Worm (Caenorhabditis elegans) whole organism, L1 larva: ENCODE results near the gene ife-1.

Experiments used
- C04F5.9 ChIP-seq: sonication (generic microtip); optimal IDR thresholded peaks from 2 replicates; lab custom pipeline; 2016; ENCODE audit warnings: missing genetic modification characterization, missing compliant biosample characterization
- F16B12.6 ChIP-seq: fragments of 150-350 bp; optimal IDR thresholded peaks from 2 replicates; lab custom pipeline; 2014; ENCODE audit warnings: missing biosample characterization, missing genetic modification characterization
- Y116A8C.19 ChIP-seq: sonication (generic microtip); optimal IDR thresholded peaks from 2 replicates; lab custom pipeline; 2016; ENCODE audit warnings: missing compliant biosample characterization, missing genetic modification characterization, borderline replicate concordance
- aha-1 ChIP-seq: fragments of 150-350 bp; optimal IDR thresholded peaks from 2 replicates; lab custom pipeline; 2014; ENCODE audit warnings: missing biosample characterization, missing genetic modification characterization
- aly-2 ChIP-seq: fragments of 150-350 bp; optimal IDR thresholded peaks from 2 replicates; lab custom pipeline; 2014; ENCODE audit warnings: missing biosample characterization, missing genetic modification characterization
- blmp-1 ChIP-seq: fragments of 150-350 bp; optimal IDR thresholded peaks from 2 replicates; lab custom pipeline; 2014; ENCODE audit warnings: missing biosample characterization, missing genetic modification characterization
- ceh-63 ChIP-seq: fragments of 200-800 bp; sonication (Bioruptor generic); optimal IDR thresholded peaks from 2 replicates; lab custom pipeline; 2018; ENCODE audit warnings: mild to moderate bottlenecking, missing genetic modification characterization, missing compliant biosample characterization
- ceh-8 ChIP-seq: fragments of 200-800 bp; sonication (Bioruptor generic); optimal IDR thresholded peaks from 2 replicates; lab custom pipeline; 2018; ENCODE audit warnings: mild to moderate bottlenecking, missing genetic modification characterization, moderate library complexity, missing compliant biosample characterization
- ceh-82 ChIP-seq, 3 experiments: fragments of 150-350 bp in 1 of 3; sonication (generic microtip) in 2 of 3; optimal IDR thresholded peaks; 2 replicates each; lab custom pipeline; 2014 to 2017; ENCODE audit warnings: missing biosample characterization in 3 of 3, missing genetic modification characterization in 3 of 3
- ceh-90 ChIP-seq: sonication (generic microtip); optimal IDR thresholded peaks from 2 replicates; lab custom pipeline; 2016; ENCODE audit warnings: missing genetic modification characterization, missing compliant biosample characterization
- ces-1 ChIP-seq: fragments of 150-350 bp; optimal IDR thresholded peaks from 2 replicates; lab custom pipeline; 2014; ENCODE audit warnings: missing biosample characterization, missing genetic modification reagents, missing genetic modification characterization
- dpl-1 ChIP-seq, 3 experiments: fragments of 150-350 bp in 2 of 3; sonication (generic microtip) in 1 of 3; optimal IDR thresholded peaks; 2 replicates each; lab custom pipeline; 2014 to 2017; ENCODE audit warnings: missing biosample characterization in 3 of 3, missing genetic modification characterization in 3 of 3, missing genetic modification reagents in 3 of 3
- dsc-1 ChIP-seq: sonication (generic microtip); optimal IDR thresholded peaks from 2 replicates; lab custom pipeline; 2016; ENCODE audit warnings: mild to moderate bottlenecking, missing genetic modification characterization, missing compliant biosample characterization
- efl-3 ChIP-seq: fragments of 200-800 bp; sonication (Bioruptor generic); optimal IDR thresholded peaks from 2 replicates; lab custom pipeline; 2018; ENCODE audit warnings: mild to moderate bottlenecking, missing genetic modification characterization, missing compliant biosample characterization
- egl-13 ChIP-seq: sonication (generic microtip); optimal IDR thresholded peaks from 2 replicates; lab custom pipeline; 2016; ENCODE audit warnings: missing genotype, missing genetic modification reagents, missing genetic modification characterization, missing compliant biosample characterization
- egl-27 ChIP-seq, 2 experiments: fragments of 150-350 bp in 1 of 2; sonication (generic microtip); optimal IDR thresholded peaks; 3 replicates each; lab custom pipeline; 2017 to 2018; ENCODE audit warnings: missing biosample characterization in 2 of 2, missing genetic modification characterization in 2 of 2, missing genetic modification reagents in 2 of 2
- elt-3 ChIP-seq, 6 experiments: fragments of 150-350 bp in 1 of 6; sonication (generic microtip); optimal IDR thresholded peaks; 2 replicates each; lab custom pipeline; 2017 to 2018; ENCODE audit warnings: missing biosample characterization in 6 of 6, missing genetic modification characterization in 6 of 6, inconsistent platforms in 1 of 6
- ets-5 ChIP-seq: fragments of 200-800 bp; sonication (Bioruptor generic); IDR thresholded peaks from 2 replicates; pipeline ENCODE4 v1.3.6; 2022; ENCODE audit warnings: missing genetic modification characterization, missing compliant biosample characterization
- fkh-4 ChIP-seq: sonication (generic microtip); optimal IDR thresholded peaks from 2 replicates; lab custom pipeline; 2016; ENCODE audit warnings: missing compliant biosample characterization, missing genetic modification characterization, borderline replicate concordance
- fkh-8 ChIP-seq: sonication (generic microtip); optimal IDR thresholded peaks from 2 replicates; lab custom pipeline; 2016; ENCODE audit warnings: mild to moderate bottlenecking, missing genetic modification characterization, missing compliant biosample characterization
- hlh-4 ChIP-seq: sonication (generic microtip); optimal IDR thresholded peaks from 2 replicates; lab custom pipeline; 2016; ENCODE audit warnings: mild to moderate bottlenecking, missing genetic modification characterization, missing compliant biosample characterization
- isw-1 ChIP-seq: fragments of 200-800 bp; sonication (Bioruptor generic); IDR thresholded peaks from 2 replicates; pipeline ENCODE4 v1.3.6; 2022; ENCODE audit warnings: missing genetic modification characterization, missing compliant biosample characterization
- jun-1 ChIP-seq: fragments of 150-350 bp; optimal IDR thresholded peaks from 2 replicates; lab custom pipeline; 2014; ENCODE audit warnings: missing biosample characterization, missing genetic modification reagents, missing genetic modification characterization
- lin-13 ChIP-seq: fragments of 150-350 bp; optimal IDR thresholded peaks from 2 replicates; lab custom pipeline; 2014; ENCODE audit warnings: missing biosample characterization, missing genetic modification reagents, missing genetic modification characterization
- lin-14 ChIP-seq: fragments of 200-800 bp; sonication (Bioruptor generic); optimal IDR thresholded peaks from 2 replicates; lab custom pipeline; 2018; ENCODE audit warnings: mild to moderate bottlenecking, missing genetic modification characterization, moderate library complexity, missing compliant biosample characterization
- lin-15B ChIP-seq: fragments of 150-350 bp; sonication (generic microtip); optimal IDR thresholded peaks from 3 replicates; lab custom pipeline; 2014; ENCODE audit warnings: missing biosample characterization, missing genetic modification characterization
- lin-35 ChIP-seq, 2 experiments: fragments of 150-350 bp; optimal IDR thresholded peaks; 2 replicates each; lab custom pipeline; 2014; ENCODE audit warnings: missing biosample characterization in 2 of 2, missing genetic modification characterization in 2 of 2, missing genetic modification reagents in 2 of 2
- lin-39 ChIP-seq: fragments of 150-350 bp; optimal IDR thresholded peaks from 2 replicates; lab custom pipeline; 2014; ENCODE audit warnings: missing biosample characterization, missing genetic modification reagents, missing genetic modification characterization
- lsy-2 ChIP-seq, 2 experiments: fragments of 150-350 bp; optimal IDR thresholded peaks; 2 replicates each; lab custom pipeline; 2014; ENCODE audit warnings: missing biosample characterization in 2 of 2, missing genetic modification characterization in 2 of 2
- mab-9 ChIP-seq: fragments of 200-800 bp; sonication (Bioruptor generic); IDR thresholded peaks from 2 replicates; pipeline ENCODE4 v1.3.6; 2022; ENCODE audit warnings: missing genetic modification reagents, missing genetic modification characterization, missing compliant biosample characterization
- mep-1 ChIP-seq: fragments of 150-350 bp; optimal IDR thresholded peaks from 2 replicates; lab custom pipeline; 2014; ENCODE audit warnings: missing biosample characterization, missing genetic modification characterization
- nhr-11 ChIP-seq: fragments of 150-350 bp; optimal IDR thresholded peaks from 2 replicates; lab custom pipeline; 2014; ENCODE audit warnings: missing biosample characterization, missing genetic modification characterization
- nhr-28 ChIP-seq: fragments of 150-350 bp; optimal IDR thresholded peaks from 2 replicates; lab custom pipeline; 2014; ENCODE audit warnings: missing biosample characterization, missing genetic modification characterization
- nhr-47 ChIP-seq: sonication (generic microtip); optimal IDR thresholded peaks from 2 replicates; lab custom pipeline; 2016; ENCODE audit warnings: mild to moderate bottlenecking, missing genetic modification characterization, moderate library complexity, missing compliant biosample characterization
- nhr-71 ChIP-seq: sonication (generic microtip); optimal IDR thresholded peaks from 2 replicates; lab custom pipeline; 2016; ENCODE audit warnings: mild to moderate bottlenecking, missing genetic modification characterization, moderate library complexity, missing compliant biosample characterization
- pag-3 ChIP-seq: sonication (generic microtip); optimal IDR thresholded peaks from 2 replicates; lab custom pipeline; 2017; ENCODE audit warnings: missing genetic modification characterization, mild to moderate bottlenecking, missing compliant biosample characterization, antibody characterized with exemption, borderline replicate concordance; ENCODE audit not compliant: insufficient read depth
- pax-3 ChIP-seq: fragments of 200-800 bp; sonication (Bioruptor generic); optimal IDR thresholded peaks from 2 replicates; lab custom pipeline; 2018; ENCODE audit warnings: mild to moderate bottlenecking, missing genetic modification characterization, moderate library complexity, missing compliant biosample characterization
- pqm-1 ChIP-seq: sonication (generic microtip); optimal IDR thresholded peaks from 3 replicates; lab custom pipeline; 2017; ENCODE audit warnings: missing biosample characterization, missing genetic modification characterization
- rnt-1 ChIP-seq: sonication (generic microtip); optimal IDR thresholded peaks from 2 replicates; lab custom pipeline; 2016; ENCODE audit warnings: mild to moderate bottlenecking, missing genetic modification characterization, moderate library complexity, missing compliant biosample characterization
- snu-23 ChIP-seq: sonication (generic microtip); optimal IDR thresholded peaks from 2 replicates; lab custom pipeline; 2016; ENCODE audit warnings: missing genetic modification characterization, missing compliant biosample characterization
- sptf-1 ChIP-seq: fragments of 150-350 bp; optimal IDR thresholded peaks from 2 replicates; lab custom pipeline; 2014; ENCODE audit warnings: missing biosample characterization, missing genetic modification characterization
- swsn-7 ChIP-seq: sonication (generic microtip); optimal IDR thresholded peaks from 2 replicates; lab custom pipeline; 2016; ENCODE audit warnings: missing genetic modification characterization, missing compliant biosample characterization
- tbx-2 ChIP-seq: sonication (generic microtip); optimal IDR thresholded peaks from 2 replicates; lab custom pipeline; 2016; ENCODE audit warnings: missing genetic modification characterization, missing compliant biosample characterization
- unc-62 ChIP-seq: fragments of 150-350 bp; optimal IDR thresholded peaks from 2 replicates; lab custom pipeline; 2014; ENCODE audit warnings: missing biosample characterization, missing genetic modification reagents, missing genetic modification characterization
- unc-86 ChIP-seq: sonication (generic microtip); optimal IDR thresholded peaks from 2 replicates; lab custom pipeline; 2016; ENCODE audit warnings: missing genetic modification characterization, missing compliant biosample characterization
- unc-98 ChIP-seq: fragments of 200-800 bp; sonication (Bioruptor generic); IDR thresholded peaks from 2 replicates; pipeline ENCODE4 v1.3.6; 2022; ENCODE audit warnings: missing genetic modification characterization, missing compliant biosample characterization
- vab-15 ChIP-seq: sonication (generic microtip); optimal IDR thresholded peaks from 2 replicates; lab custom pipeline; 2017; ENCODE audit warnings: missing genotype, mild to moderate bottlenecking, missing genetic modification characterization, missing compliant biosample characterization
- zag-1 ChIP-seq: fragments of 150-350 bp; optimal IDR thresholded peaks from 2 replicates; lab custom pipeline; 2014; ENCODE audit warnings: missing biosample characterization, missing genetic modification characterization
- ztf-11 ChIP-seq, 2 experiments: sonication (generic microtip); optimal IDR thresholded peaks; 2 replicates each; lab custom pipeline; 2016 to 2017; ENCODE audit warnings: missing genetic modification characterization in 2 of 2, missing biosample characterization in 1 of 2, missing compliant biosample characterization in 1 of 2

Gene ife-1

DNA sequence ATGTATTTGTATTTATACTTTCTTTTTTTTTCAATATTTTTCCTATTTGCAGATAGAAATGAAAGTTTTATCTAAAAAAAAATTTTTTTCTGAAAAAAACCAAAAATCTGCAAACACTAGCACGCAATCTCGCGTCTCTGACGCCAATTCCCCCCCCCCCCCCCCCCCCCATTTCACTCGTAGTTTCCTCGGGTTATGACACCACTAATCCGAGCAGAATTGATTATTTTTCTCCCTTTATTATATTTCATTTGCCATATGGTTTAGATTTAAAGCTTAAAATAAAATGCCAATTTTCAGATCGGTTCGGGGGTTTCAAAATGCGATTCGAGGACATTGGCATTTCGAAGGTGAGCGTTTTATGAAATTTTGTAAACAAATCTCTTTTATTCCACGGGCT, 3.6 kb downstream of the ife-1 start, which contains the start of gene mtm-6:
TSS of gene mtm-6 (plus strand) at position 301 of the 400 bp plus-strand sequence.
- TF ChIP-seq F16B12.6 (peak; percentile 70), nhr-11 (tag; lab: Kevin White, UChicago) (no peak), lsy-2 (tag; optimal IDR thresholded peaks at IDR 0.05; lab: Kevin White, UChicago) (peak in 1 of 2 experiments; percentile 23)

ce11 chrIII:13347782-13348327, 4.6 kb downstream of the ife-1 start:
- TF ChIP-seq unc-98 (no peak), lin-14 (GFP tag; lab: Kevin White, UChicago) (peak; percentile 77), egl-27 (tag; optimal IDR thresholded peaks at IDR 0.05; lab: Kevin White, UChicago) (no peak), pqm-1 (tag; lab: Kevin White, UChicago) (no peak), lin-13 (no peak), ets-5 (GFP tag; lab: Robert Waterston, UW) (no peak), pax-3 (tag; lab: Kevin White, UChicago) (no peak), lin-15B (no peak), dsc-1 (tag; lab: Kevin White, UChicago) (peak; percentile 66), egl-13 (no peak), nhr-28 (tag; lab: Kevin White, UChicago) (no peak), zag-1 (tag; lab: Kevin White, UChicago) (no peak), fkh-4 (tag; lab: Kevin White, UChicago) (peak; percentile 1), jun-1 (tag; lab: Kevin White, UChicago) (no peak), efl-3 (no peak), aly-2 (no peak), dpl-1 (GFP tag; optimal IDR thresholded peaks at IDR 0.05; lab: Kevin White, UChicago) (no peak), aha-1 (tag; lab: Kevin White, UChicago) (no peak), ceh-82 (tag; optimal IDR thresholded peaks at IDR 0.05; lab: Kevin White, UChicago) (peak in 2 of 3 experiments; percentile 7 to 48), lin-39 (tag; lab: Kevin White, UChicago) (no peak), lsy-2 (tag; optimal IDR thresholded peaks at IDR 0.05; lab: Kevin White, UChicago) (peak in 1 of 2 experiments; percentile 18), mab-9 (GFP tag; lab: Robert Waterston, UW) (no peak), pag-3 (no peak), sptf-1 (tag; lab: Kevin White, UChicago) (no peak), tbx-2 (tag; lab: Kevin White, UChicago) (peak; percentile 28), rnt-1 (tag; lab: Kevin White, UChicago) (no peak), elt-3 (tag; optimal IDR thresholded peaks at IDR 0.05; lab: Kevin White, UChicago) (no peak), nhr-47 (tag; lab: Kevin White, UChicago) (peak; percentile 11), ces-1 (GFP tag; lab: Kevin White, UChicago) (no peak), fkh-8 (peak; percentile 9), unc-86 (tag; lab: Kevin White, UChicago) (no peak), snu-23 (GFP tag; lab: Kevin White, UChicago) (no peak), blmp-1 (tag; lab: Kevin White, UChicago) (no peak), ztf-11 (tag; optimal IDR thresholded peaks at IDR 0.05; lab: Kevin White, UChicago) (no peak), Y116A8C.19 (tag; lab: Kevin White, UChicago) (no peak), ceh-90 (tag; lab: Kevin White, UChicago) (no peak), swsn-7 (tag; lab: Kevin White, UChicago) (peak; percentile 0), hlh-4 (tag; lab: Kevin White, UChicago) (no peak), unc-62 (GFP tag; lab: Kevin White, UChicago) (no peak), mep-1 (tag; lab: Kevin White, UChicago) (no peak), vab-15 (tag; lab: Kevin White, UChicago) (no peak), isw-1 (GFP tag; lab: Robert Waterston, UW) (0 out of 2 replicates have a peak, but pooled peaks have one; percentile 12), lin-35 (GFP tag; optimal IDR thresholded peaks at IDR 0.05; lab: Kevin White, UChicago) (no peak), C04F5.9 (no peak), ceh-63 (GFP tag; lab: Kevin White, UChicago) (no peak), ceh-8 (GFP tag; lab: Kevin White, UChicago) (no peak), nhr-71 (tag; lab: Kevin White, UChicago) (peak; percentile 33)
